Fruit fly (Drosophila melanogaster) whole organism, embryonic: ENCODE results near the gene Cyp4ac1.
A peak's percentile ranks its signal among the peaks of the same experiment; 100 is the strongest.

ENCODE experiments used
- CG10209 ChIP-seq: fragments of 200-800 bp; sonication (Bioruptor generic); optimal IDR thresholded peaks from 3 replicates; lab custom pipeline; 2017; ENCODE audit warnings: missing biosample characterization, mild to moderate bottlenecking, missing genetic modification characterization, missing genetic modification reagents
- CG10543 ChIP-seq: fragments of 200-800 bp; sonication (Bioruptor generic); optimal IDR thresholded peaks from 3 replicates; lab custom pipeline; 2017; ENCODE audit warnings: missing biosample characterization, mild to moderate bottlenecking, missing genetic modification characterization, moderate library complexity
- CG11504 ChIP-seq: fragments of 200-800 bp; sonication (Bioruptor generic); optimal IDR thresholded peaks from 3 replicates; lab custom pipeline; 2019; ENCODE audit warnings: missing biosample characterization, mild to moderate bottlenecking, missing genetic modification characterization, moderate library complexity
- CG18599 ChIP-seq: fragments of 200-800 bp; sonication (Bioruptor generic); optimal IDR thresholded peaks from 3 replicates; lab custom pipeline; 2017; ENCODE audit warnings: missing biosample characterization, missing genetic modification characterization, mild to moderate bottlenecking, moderate library complexity, missing genetic modification reagents
- CG2889 ChIP-seq: fragments of 200-800 bp; sonication (Bioruptor generic); IDR thresholded peaks from 3 replicates; pipeline ENCODE4 v1.3.6; 2022; ENCODE audit warnings: missing biosample characterization, missing genetic modification characterization
- CG43689 ChIP-seq: fragments of 200-800 bp; sonication (Bioruptor generic); IDR thresholded peaks from 2 replicates; pipeline ENCODE4 v1.3.6; 2022; ENCODE audit warnings: missing biosample characterization, missing genetic modification characterization
- CG5180 ChIP-seq: fragments of 200-800 bp; sonication (Bioruptor generic); optimal IDR thresholded peaks from 3 replicates; lab custom pipeline; 2017; ENCODE audit warnings: missing biosample characterization, missing genetic modification characterization, mild to moderate bottlenecking, moderate library complexity, missing genetic modification reagents
- CG6175 ChIP-seq: fragments of 200-800 bp; sonication (Bioruptor generic); IDR thresholded peaks from 3 replicates; pipeline ENCODE4 v1.3.6; 2022; ENCODE audit warnings: missing biosample characterization, missing genetic modification characterization
- CG6854 ChIP-seq: fragments of 200-800 bp; sonication (Bioruptor generic); optimal IDR thresholded peaks from 3 replicates; lab custom pipeline; 2017; ENCODE audit warnings: missing biosample characterization, mild to moderate bottlenecking, missing genetic modification characterization
- CG7839 ChIP-seq: fragments of 200-800 bp; sonication (Bioruptor generic); optimal IDR thresholded peaks from 3 replicates; lab custom pipeline; 2018; ENCODE audit warnings: missing biosample characterization, mild to moderate bottlenecking, missing genetic modification characterization, moderate library complexity
- CG8388 ChIP-seq: fragments of 200-800 bp; sonication (Bioruptor generic); optimal IDR thresholded peaks from 2 replicates; lab custom pipeline; 2019; ENCODE audit warnings: missing biosample characterization, mild to moderate bottlenecking, missing genetic modification characterization, moderate library complexity
- CG9876 ChIP-seq: fragments of 200-800 bp; sonication (Bioruptor generic); optimal IDR thresholded peaks from 2 replicates; lab custom pipeline; 2016; ENCODE audit warnings: missing biosample characterization, missing genetic modification characterization
- CG9932 ChIP-seq: fragments of 200-800 bp; sonication (Bioruptor generic); IDR thresholded peaks from 2 replicates; pipeline ENCODE4 v1.3.6; 2022; ENCODE audit warnings: missing biosample characterization, missing genetic modification characterization
- Camta ChIP-seq: fragments of 200-800 bp; sonication (Bioruptor generic); optimal IDR thresholded peaks from 2 replicates; lab custom pipeline; 2016; ENCODE audit warnings: missing biosample characterization, missing genetic modification characterization
- D ChIP-seq, 2 experiments: fragments of 200-800 bp in 1 of 2; fragments of >200 bp in 1 of 2; sonication (Bioruptor generic) in 1 of 2; optimal IDR thresholded peaks; 2 replicates in 1 of 2; 3 replicates in 1 of 2; lab custom pipeline; 2017; ENCODE audit warnings: mild to moderate bottlenecking in 1 of 2, missing biosample characterization in 1 of 2, missing genetic modification characterization in 1 of 2, missing genetic modification reagents in 1 of 2
- D19A ChIP-seq: fragments of 200-800 bp; optimal IDR thresholded peaks from 3 replicates; lab custom pipeline; 2019; ENCODE audit warnings: missing biosample characterization, mild to moderate bottlenecking, missing genetic modification characterization, moderate library complexity
- Dfd ChIP-seq, 2 experiments: fragments of >200 bp; optimal IDR thresholded peaks; 2 replicates each; lab custom pipeline; 2017; ENCODE audit warnings: missing biosample characterization in 2 of 2, missing genetic modification characterization in 2 of 2
- E2f2 ChIP-seq: fragments of 200-800 bp; sonication (Bioruptor generic); IDR thresholded peaks from 2 replicates; pipeline ENCODE4 v1.3.6; 2022; ENCODE audit warnings: missing biosample characterization, missing genetic modification characterization
- Fer3 ChIP-seq: fragments of 200-800 bp; sonication (Bioruptor generic); optimal IDR thresholded peaks from 2 replicates; lab custom pipeline; 2018; ENCODE audit warnings: missing biosample characterization, mild to moderate bottlenecking, missing genetic modification characterization, moderate library complexity
- Oli ChIP-seq: fragments of 200-800 bp; sonication (Bioruptor generic); optimal IDR thresholded peaks from 2 replicates; lab custom pipeline; 2018; ENCODE audit warnings: missing biosample characterization, mild to moderate bottlenecking, missing genetic modification characterization, moderate library complexity
- Optix ChIP-seq: fragments of 200-800 bp; sonication (Bioruptor generic); IDR thresholded peaks from 3 replicates; pipeline ENCODE4 v1.3.6; 2022; ENCODE audit warnings: missing biosample characterization, missing genetic modification characterization
- Pdp1 ChIP-seq, 2 experiments: fragments of 200-800 bp; sonication (Bioruptor generic); optimal IDR thresholded peaks; 3 replicates each; lab custom pipeline; 2016; ENCODE audit warnings: missing biosample characterization in 2 of 2, missing genetic modification characterization in 2 of 2, mild to moderate bottlenecking in 1 of 2, moderate library complexity in 1 of 2
- Ptx1 ChIP-seq: fragments of 200-800 bp; sonication (Bioruptor generic); IDR thresholded peaks from 2 replicates; pipeline ENCODE4 v1.3.6; 2022; ENCODE audit warnings: missing biosample characterization, missing genetic modification characterization
- Side ChIP-seq: fragments of 200-800 bp; sonication (Bioruptor generic); optimal IDR thresholded peaks from 2 replicates; lab custom pipeline; 2016; ENCODE audit warnings: missing biosample characterization, missing genetic modification characterization
- Sox102F ChIP-seq: fragments of 200-800 bp; sonication (Bioruptor generic); optimal IDR thresholded peaks from 2 replicates; lab custom pipeline; 2018; ENCODE audit warnings: missing biosample characterization, mild to moderate bottlenecking, missing genetic modification characterization, moderate library complexity
- YL-1 ChIP-seq: fragments of 200-800 bp; sonication (Bioruptor generic); optimal IDR thresholded peaks from 3 replicates; lab custom pipeline; 2017; ENCODE audit warnings: missing biosample characterization, mild to moderate bottlenecking, missing genetic modification characterization
- bsh ChIP-seq, 2 experiments: fragments of 200-800 bp; sonication (Bioruptor generic); optimal IDR thresholded peaks; 2 replicates each; lab custom pipeline; 2017 to 2018; ENCODE audit warnings: mild to moderate bottlenecking in 2 of 2, missing biosample characterization in 2 of 2, missing genetic modification characterization in 2 of 2, moderate library complexity in 1 of 2
- dmrt99B ChIP-seq: fragments of 200-800 bp; sonication (Bioruptor generic); optimal IDR thresholded peaks from 2 replicates; lab custom pipeline; 2018; ENCODE audit warnings: missing biosample characterization, mild to moderate bottlenecking, missing genetic modification characterization, moderate library complexity
- exex ChIP-seq: fragments of 200-800 bp; sonication (Bioruptor generic); optimal IDR thresholded peaks from 4 replicates; lab custom pipeline; 2018; ENCODE audit warnings: missing biosample characterization, mild to moderate bottlenecking, missing genetic modification characterization, moderate library complexity
- gem ChIP-seq: fragments of 200-800 bp; sonication (Bioruptor generic); optimal IDR thresholded peaks from 2 replicates; lab custom pipeline; 2019; ENCODE audit warnings: missing biosample characterization, mild to moderate bottlenecking, missing genetic modification characterization, moderate library complexity
- hth ChIP-seq: fragments of >200 bp; optimal IDR thresholded peaks from 2 replicates; lab custom pipeline; 2017; ENCODE audit warnings: inconsistent platforms
- kah ChIP-seq: fragments of 200-800 bp; sonication (Bioruptor generic); optimal IDR thresholded peaks from 2 replicates; lab custom pipeline; 2018; ENCODE audit warnings: missing biosample characterization, mild to moderate bottlenecking, missing genetic modification characterization
- kay ChIP-seq: fragments of 200-800 bp; sonication (Bioruptor generic); optimal IDR thresholded peaks from 2 replicates; lab custom pipeline; 2016; ENCODE audit warnings: missing biosample characterization, missing genetic modification characterization
- ken ChIP-seq: fragments of 200-800 bp; sonication (Bioruptor generic); IDR thresholded peaks from 3 replicates; pipeline ENCODE4 v1.3.6; 2022; ENCODE audit warnings: missing biosample characterization, missing genetic modification characterization
- lbe ChIP-seq: fragments of 200-800 bp; sonication (Bioruptor generic); optimal IDR thresholded peaks from 2 replicates; lab custom pipeline; 2016; ENCODE audit warnings: missing biosample characterization, mild to moderate bottlenecking, missing genetic modification characterization
- row ChIP-seq: fragments of 200-800 bp; sonication (Bioruptor generic); IDR thresholded peaks from 3 replicates; pipeline ENCODE4 v1.3.6; 2022; ENCODE audit warnings: missing biosample characterization, missing genetic modification characterization
- sens ChIP-seq: fragments of 200-800 bp; sonication (Bioruptor generic); peaks from one replicate; lab custom pipeline; 2016; ENCODE audit warnings: missing biosample characterization, missing genetic modification characterization
- slbo ChIP-seq: fragments of 200-800 bp; sonication (Bioruptor generic); IDR thresholded peaks from 2 replicates; pipeline ENCODE4 v1.3.6; 2022; ENCODE audit warnings: missing biosample characterization, missing genetic modification characterization
- sna ChIP-seq: fragments of 200-800 bp; sonication (Bioruptor generic); IDR thresholded peaks from 2 replicates; pipeline ENCODE4 v1.3.6; 2022; ENCODE audit warnings: missing biosample characterization, missing genetic modification characterization; ENCODE audit not compliant: partially characterized antibody
- sob ChIP-seq: fragments of 200-800 bp; sonication (Bioruptor generic); IDR thresholded peaks from 2 replicates; pipeline ENCODE4 v1.3.6; 2022; ENCODE audit warnings: missing biosample characterization, missing genetic modification characterization
- sug ChIP-seq: fragments of 200-800 bp; optimal IDR thresholded peaks from 2 replicates; lab custom pipeline; 2019; ENCODE audit warnings: missing biosample characterization, mild to moderate bottlenecking, missing genetic modification characterization, moderate library complexity
- vnd ChIP-seq: fragments of 200-800 bp; sonication (Bioruptor generic); IDR thresholded peaks from 3 replicates; pipeline ENCODE4 v1.3.6; 2022; ENCODE audit warnings: missing biosample characterization, missing genetic modification characterization; ENCODE audit not compliant: partially characterized antibody
- zfh1 ChIP-seq: fragments of 200-800 bp; sonication (Bioruptor generic); IDR thresholded peaks from 3 replicates; pipeline ENCODE4 v1.3.6; 2022; ENCODE audit warnings: missing biosample characterization, missing genetic modification characterization

The Cyp4ac1 gene

DNA sequence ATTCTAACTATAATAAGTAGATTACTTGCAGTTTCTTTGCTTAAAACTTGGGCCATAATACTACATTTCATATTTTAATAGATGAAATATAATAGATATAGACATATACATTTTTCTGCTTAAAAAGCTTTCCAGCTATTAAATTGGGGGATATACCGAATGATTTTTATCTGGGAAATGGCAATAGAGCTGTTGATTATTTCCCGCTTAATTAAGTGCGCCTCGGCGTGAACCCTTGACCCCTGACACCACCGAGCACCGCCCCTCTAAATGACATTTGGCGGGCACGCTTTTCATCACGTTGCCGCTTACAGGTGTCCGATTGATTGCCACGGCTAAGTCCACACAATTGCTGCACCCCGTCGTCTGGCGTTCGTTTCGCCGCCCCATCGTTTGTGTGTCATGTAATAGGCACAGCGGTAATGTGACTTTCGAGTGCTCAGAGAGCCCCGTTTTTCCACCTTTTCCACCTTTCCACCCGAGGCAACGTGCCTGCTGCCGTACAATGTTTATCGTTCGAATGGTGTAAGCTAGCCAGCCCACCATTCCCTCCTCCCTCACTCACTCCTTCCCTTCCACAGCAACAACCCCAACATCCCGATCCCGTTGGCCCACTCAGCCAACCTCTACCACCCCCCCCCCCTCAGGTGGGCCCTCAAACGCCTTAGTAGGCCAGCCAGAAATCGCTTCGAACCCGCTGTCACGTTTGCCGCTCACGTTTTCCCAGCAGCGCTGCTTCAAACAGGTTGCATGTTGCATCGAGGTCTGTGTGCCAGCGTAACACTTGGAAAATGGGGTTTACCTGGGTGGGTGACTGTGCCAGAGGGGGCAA, 37.2 kb downstream of the Cyp4ac1 start (continued):
- TF ChIP-seq Optix, result no peak
- no peak for TF ChIP-seq exex
- peak; percentile 35; the same call in 1 of the 2 replicates for TF ChIP-seq sna (GFP tag; lab: Robert Waterston, UW)

dm6 chr2L:5302284-5302683, 38.5 kb downstream of the Cyp4ac1 start:
- TF ChIP-seq Camta (GFP tag; lab: Kevin White, UChicago), result no peak
- peak; percentile 72 for TF ChIP-seq sens (GFP tag; lab: Kevin White, UChicago)
- TF ChIP-seq CG6854 (GFP tag; lab: Kevin White, UChicago), result no peak
- peak; percentile 28 for TF ChIP-seq gem (tag; lab: Kevin White, UChicago)
- TF ChIP-seq CG9932 (GFP tag; lab: Robert Waterston, UW), result no peak
- peak in 1 of 2 experiments; percentile 3 for TF ChIP-seq bsh (GFP tag; optimal IDR thresholded peaks at IDR 0.05; lab: Kevin White, UChicago)
- TF ChIP-seq CG2889, result no peak
- TF ChIP-seq Ptx1, result peak; percentile 17; the same call in 1 of the 2 replicates
- TF ChIP-seq YL-1 (GFP tag; lab: Kevin White, UChicago), result no peak
- TF ChIP-seq Oli, result peak; percentile 22
- TF ChIP-seq Dfd (GFP tag; optimal IDR thresholded peaks at IDR 0.05; lab: Kevin White, UChicago), result no peak
- no peak for TF ChIP-seq slbo (GFP tag; lab: Robert Waterston, UW)
- TF ChIP-seq row, result peak; percentile 27; the same call in 2 of the 3 replicates
- TF ChIP-seq Fer3 (tag; lab: Kevin White, UChicago), result no peak
- TF ChIP-seq dmrt99B, result peak; percentile 24
- TF ChIP-seq Sox102F, result peak; percentile 27
- no peak for TF ChIP-seq Side (GFP tag; lab: Kevin White, UChicago)
- peak in 1 of 2 experiments; percentile 64 for TF ChIP-seq Pdp1 (GFP tag; optimal IDR thresholded peaks at IDR 0.05; lab: Kevin White, UChicago)
- TF ChIP-seq lbe, result no peak
- 0 out of 3 replicates have a peak, but pooled peaks have one; percentile 14 for TF ChIP-seq ken (GFP tag; lab: Robert Waterston, UW)
- no peak for TF ChIP-seq kay (GFP tag; lab: Kevin White, UChicago)
- TF ChIP-seq kah, result no peak
- TF ChIP-seq sob (GFP tag; lab: Robert Waterston, UW), result no peak
- TF ChIP-seq CG11504 (tag; lab: Kevin White, UChicago), result peak; percentile 5
- no peak for TF ChIP-seq D19A
- TF ChIP-seq vnd (GFP tag; lab: Robert Waterston, UW), result no peak
- TF ChIP-seq CG43689, result no peak

DNA sequence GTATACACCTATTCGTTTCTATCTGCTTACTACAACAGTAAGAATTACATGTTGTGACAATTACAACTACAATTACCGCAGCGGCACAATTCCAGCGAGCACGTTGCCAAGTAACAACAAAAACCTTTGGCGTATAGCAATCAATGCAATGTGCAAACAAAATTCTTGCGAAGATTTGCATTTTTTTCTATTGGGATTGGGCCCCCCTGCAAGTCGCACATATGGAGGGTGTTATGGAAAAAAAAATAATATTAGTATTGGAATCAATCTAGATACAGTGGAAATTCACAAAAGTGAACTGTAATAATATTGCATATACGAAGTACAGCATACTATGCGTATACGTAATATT, 38.9 kb downstream of the Cyp4ac1 start:
- TF ChIP-seq CG8388 (no peak), zfh1 (GFP tag; lab: Robert Waterston, UW) (0 out of 3 replicates have a peak, but pooled peaks have one; percentile 17)

dm6 chr2L:5303044-5303904, 39.5 kb downstream of the Cyp4ac1 start:
- peak; percentile 10 for TF ChIP-seq Camta (GFP tag; lab: Kevin White, UChicago)
- TF ChIP-seq CG9876 (GFP tag; lab: Kevin White, UChicago), result no peak
- TF ChIP-seq hth (lab: Kevin White, UChicago), result no peak
- peak; percentile 4 for TF ChIP-seq sug (tag; lab: Kevin White, UChicago)
- no peak for TF ChIP-seq D (optimal IDR thresholded peaks at IDR 0.05; lab: Kevin White, UChicago)
- peak; percentile 9 for TF ChIP-seq D (GFP tag; optimal IDR thresholded peaks at IDR 0.05; lab: Kevin White, UChicago)
- TF ChIP-seq dmrt99B, result peak; percentile 17
- no peak for TF ChIP-seq E2f2 (GFP tag; lab: Robert Waterston, UW)
- TF ChIP-seq CG10543 (GFP tag; lab: Kevin White, UChicago), result peak; percentile 47
- 0 out of 3 replicates have a peak, but pooled peaks have one; percentile 7 for TF ChIP-seq CG6175 (GFP tag; lab: Robert Waterston, UW)
- TF ChIP-seq CG10209 (GFP tag; lab: Kevin White, UChicago), result peak; percentile 13
- peak in 1 of 2 experiments; percentile 64 for TF ChIP-seq Pdp1 (GFP tag; optimal IDR thresholded peaks at IDR 0.05; lab: Kevin White, UChicago)
- TF ChIP-seq CG5180 (GFP tag; lab: Kevin White, UChicago), result peak; percentile 93
- peak; percentile 38 for TF ChIP-seq CG18599 (GFP tag; lab: Kevin White, UChicago)
- TF ChIP-seq CG7839 (tag; lab: Kevin White, UChicago), result peak; percentile 6
